Fruit fly (Drosophila melanogaster): ENCODE data around the gene p23.
"Not testable (repeated sequence)": the region's sequence is repeated elsewhere in the genome, so short reads cannot be mapped to it uniquely, and the experiment has no call there.

Gene p23

DNA sequence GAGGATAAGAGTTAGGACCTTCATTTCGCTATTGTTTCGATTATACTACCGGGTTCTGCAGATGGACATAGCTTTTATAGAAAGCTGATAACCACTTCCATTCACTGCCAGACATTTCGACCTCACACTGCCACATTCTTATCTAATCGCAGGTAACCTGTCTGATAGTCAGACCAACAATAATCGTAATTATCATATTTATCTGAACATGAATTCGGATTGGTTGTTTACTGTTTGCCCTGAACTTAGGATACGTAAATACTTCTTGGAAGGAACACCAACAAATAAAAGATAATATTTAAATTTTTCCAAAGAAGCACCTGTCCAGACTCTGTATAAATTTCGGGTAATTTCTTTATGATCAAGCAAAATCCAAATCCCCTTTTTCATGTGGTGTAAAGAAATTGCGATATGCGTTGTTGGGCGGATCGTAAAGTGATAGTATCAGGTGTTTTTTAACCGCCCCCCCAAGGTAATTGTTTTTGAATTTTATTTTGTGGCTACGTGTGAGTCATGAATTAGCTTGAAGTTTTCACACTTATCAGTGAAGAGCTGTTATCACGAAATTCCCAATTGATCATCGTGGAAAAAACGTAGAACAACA is 31.5 kb upstream of the p23 start, which contains the start of gene Fst:
TSS of gene Fst (minus strand) at position 51 of the 604 bp plus-strand sequence.
- TF ChIP-seq psq (optimal IDR thresholded peaks at IDR 0.05) = no peak
- TF ChIP-seq h (optimal IDR thresholded peaks at IDR 0.05) = no peak
- TF ChIP-seq ttk (optimal IDR thresholded peaks at IDR 0.05) = no peak

DNA sequence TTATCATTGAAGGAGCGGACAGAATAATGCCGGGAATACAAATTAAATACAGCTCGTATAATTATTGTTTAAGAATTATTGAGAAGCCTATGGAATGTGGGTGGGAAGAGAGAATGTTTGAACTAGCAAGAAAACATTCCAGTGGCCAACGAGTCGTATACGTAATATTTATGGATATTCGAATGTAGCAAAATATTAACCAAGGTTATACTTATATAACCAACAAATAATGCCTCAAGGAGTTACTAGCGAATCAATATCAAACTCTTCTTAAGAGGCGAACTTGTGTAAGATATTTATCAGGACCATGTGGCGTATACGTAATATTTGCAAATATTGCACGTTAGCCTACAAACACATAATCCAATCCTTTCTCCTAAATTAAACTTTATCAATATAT is 12.3 kb upstream of the p23 start:
- TF ChIP-seq insv (optimal IDR thresholded peaks at IDR 0.05) (no peak), Sin3A (optimal IDR thresholded peaks at IDR 0.05) (no peak), h (optimal IDR thresholded peaks at IDR 0.05) (no peak), Myc (optimal IDR thresholded peaks at IDR 0.05) (no peak), psq (optimal IDR thresholded peaks at IDR 0.05) (no peak), ttk (optimal IDR thresholded peaks at IDR 0.05) (no peak)

DNA sequence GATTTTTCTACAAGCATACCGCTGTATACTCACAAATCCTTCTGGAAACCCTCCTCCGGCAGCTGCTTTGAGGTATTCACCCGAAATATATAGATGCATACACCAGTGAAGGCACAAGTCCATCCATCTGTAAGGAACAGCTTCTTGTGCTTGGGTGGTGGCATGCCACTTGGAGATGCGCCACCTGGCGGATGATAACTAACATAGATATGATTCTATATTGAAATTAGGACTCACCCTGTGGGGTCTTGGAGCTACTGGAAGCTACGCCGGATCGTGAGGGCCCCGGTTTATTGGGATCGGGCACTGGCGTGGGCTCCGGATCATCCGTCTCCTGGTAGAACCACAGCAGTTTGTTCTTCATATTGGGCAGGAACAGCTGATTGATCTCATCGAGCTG is 4.5 kb upstream of the p23 start:
- TF ChIP-seq ttk (optimal IDR thresholded peaks at IDR 0.05) (no peak), Myc (optimal IDR thresholded peaks at IDR 0.05) (no peak), insv (optimal IDR thresholded peaks at IDR 0.05) (no peak), h (optimal IDR thresholded peaks at IDR 0.05) (no peak), Sin3A (optimal IDR thresholded peaks at IDR 0.05) (no peak), psq (optimal IDR thresholded peaks at IDR 0.05) (no peak)

DNA sequence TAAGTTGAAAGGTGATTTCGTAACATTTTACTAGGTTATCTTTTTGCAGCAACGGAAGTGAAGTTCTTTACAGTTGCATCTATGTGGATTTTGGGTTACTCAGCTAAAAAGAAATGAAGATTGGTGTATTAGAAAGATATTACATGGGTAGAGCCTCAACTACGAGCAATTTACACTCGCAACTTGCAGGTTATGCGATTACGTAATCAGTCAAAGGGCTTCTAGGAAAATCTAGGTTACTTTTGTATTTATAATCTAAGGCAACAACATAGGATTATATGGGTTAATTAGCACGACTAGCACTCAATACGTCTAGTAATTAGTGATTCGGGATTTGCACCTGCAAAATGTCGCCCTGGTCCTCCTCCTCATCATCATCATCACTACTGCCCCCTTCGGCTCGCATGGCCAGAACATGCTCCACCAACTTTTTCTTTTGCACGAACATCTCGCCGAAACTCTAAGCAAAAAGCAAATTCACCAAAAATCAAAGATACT is 3.5 kb upstream of the p23 start, which contains the start of gene Dhc1:
TSS of gene Dhc1 (minus strand) at position 448 of the 498 bp plus-strand sequence.
- TF ChIP-seq psq (optimal IDR thresholded peaks at IDR 0.05) = no peak

DNA sequence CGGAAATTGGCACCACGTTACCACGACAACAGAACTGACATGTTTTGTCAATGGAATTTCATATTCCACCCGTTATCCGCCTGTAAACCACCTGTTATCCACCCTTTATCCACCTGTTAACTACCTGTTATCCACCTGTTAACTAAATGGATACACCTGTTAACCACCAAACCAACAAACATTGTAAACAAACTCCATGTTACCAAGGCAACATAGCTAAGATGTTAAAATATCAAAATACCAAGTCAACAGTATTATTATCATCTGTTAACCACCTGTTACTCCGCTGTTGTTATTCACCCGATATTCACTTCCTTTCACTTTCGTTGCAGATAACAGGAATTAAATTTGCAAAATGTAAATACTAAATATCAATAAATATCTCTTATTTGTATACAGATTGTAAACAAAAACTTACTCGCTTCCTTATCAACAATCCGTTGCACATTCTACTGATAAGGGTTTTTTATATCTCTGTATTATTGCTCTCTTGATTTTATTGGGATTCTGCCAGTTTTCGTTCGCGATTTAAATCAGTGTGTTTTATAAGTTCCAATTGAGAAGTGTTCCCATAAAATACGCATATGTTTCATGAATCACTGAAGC is 2.7 kb upstream of the p23 start, which contains the start of gene Nepl12:
TSS of gene Nepl12 (plus strand) at position 556 of the 606 bp plus-strand sequence.
- TF ChIP-seq Sin3A (optimal IDR thresholded peaks at IDR 0.05) (no peak), insv (optimal IDR thresholded peaks at IDR 0.05) (no peak), ttk (optimal IDR thresholded peaks at IDR 0.05) (no peak), h (optimal IDR thresholded peaks at IDR 0.05) (no peak), Myc (optimal IDR thresholded peaks at IDR 0.05) (no peak), psq (optimal IDR thresholded peaks at IDR 0.05) (no peak)

DNA sequence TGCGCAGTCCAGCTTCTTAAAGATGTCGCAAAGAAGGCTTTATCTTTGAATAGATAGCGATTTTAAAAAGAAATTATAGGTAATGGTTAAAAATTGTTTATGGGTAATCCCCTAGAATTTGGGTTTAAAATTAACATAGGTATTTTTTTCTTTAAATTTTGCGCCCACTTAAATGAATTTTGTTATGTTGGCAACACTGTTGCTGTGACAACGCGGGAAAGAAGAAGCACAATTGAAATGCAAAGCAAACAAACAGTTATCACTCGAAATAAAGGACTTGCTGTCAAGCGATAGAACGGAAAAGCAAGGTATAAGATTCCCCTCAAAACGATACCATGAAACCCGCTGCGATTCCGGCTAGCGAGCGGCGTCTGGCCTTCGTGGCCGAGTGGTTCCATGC is 2.0 kb downstream of the p23 start, which contains the start of gene nmdyn-D7:
TSS of gene nmdyn-D7 (plus strand) at position 194 of the 400 bp plus-strand sequence.
- TF ChIP-seq insv (optimal IDR thresholded peaks at IDR 0.05) (no peak), psq (optimal IDR thresholded peaks at IDR 0.05) (no peak), Sin3A (optimal IDR thresholded peaks at IDR 0.05) (no peak), ttk (optimal IDR thresholded peaks at IDR 0.05) (no peak), h (optimal IDR thresholded peaks at IDR 0.05) (no peak), Myc (optimal IDR thresholded peaks at IDR 0.05) (no peak)

DNA sequence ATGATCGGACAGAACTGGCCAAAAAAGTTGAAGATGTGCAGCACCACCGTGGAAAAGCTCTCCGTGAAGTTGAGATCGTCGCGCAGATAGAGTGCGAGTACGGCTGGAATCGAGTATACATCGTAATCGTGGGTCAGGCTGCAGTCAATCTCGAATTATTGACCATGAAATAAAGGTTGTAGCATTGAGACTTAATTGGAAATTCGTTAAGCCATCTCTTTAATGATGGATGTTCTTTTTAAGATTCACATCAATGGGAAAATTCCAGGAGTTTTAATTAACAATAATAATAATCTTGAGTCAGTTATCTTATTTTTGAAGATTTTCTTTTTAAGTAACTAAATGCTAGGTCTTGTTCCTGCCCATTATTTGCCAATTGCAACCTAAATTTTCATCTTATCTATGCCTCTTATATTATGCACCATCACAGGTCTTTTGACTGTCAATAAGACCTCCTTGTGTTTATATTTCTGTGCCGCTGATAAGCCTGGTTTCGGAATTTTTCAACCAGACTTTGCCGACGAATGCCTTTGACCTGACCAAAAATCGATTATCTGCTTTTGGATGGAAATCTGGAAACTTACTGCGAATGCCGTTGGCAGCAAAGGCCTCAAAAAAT is 5.4 kb downstream of the p23 start:
- no peak for TF ChIP-seq ttk (optimal IDR thresholded peaks at IDR 0.05)
- no peak for TF ChIP-seq h (optimal IDR thresholded peaks at IDR 0.05)
- no peak for TF ChIP-seq Myc (optimal IDR thresholded peaks at IDR 0.05)
- no peak for TF ChIP-seq insv (optimal IDR thresholded peaks at IDR 0.05)
- no peak for TF ChIP-seq Sin3A (optimal IDR thresholded peaks at IDR 0.05)
- no peak for TF ChIP-seq psq (optimal IDR thresholded peaks at IDR 0.05)

DNA sequence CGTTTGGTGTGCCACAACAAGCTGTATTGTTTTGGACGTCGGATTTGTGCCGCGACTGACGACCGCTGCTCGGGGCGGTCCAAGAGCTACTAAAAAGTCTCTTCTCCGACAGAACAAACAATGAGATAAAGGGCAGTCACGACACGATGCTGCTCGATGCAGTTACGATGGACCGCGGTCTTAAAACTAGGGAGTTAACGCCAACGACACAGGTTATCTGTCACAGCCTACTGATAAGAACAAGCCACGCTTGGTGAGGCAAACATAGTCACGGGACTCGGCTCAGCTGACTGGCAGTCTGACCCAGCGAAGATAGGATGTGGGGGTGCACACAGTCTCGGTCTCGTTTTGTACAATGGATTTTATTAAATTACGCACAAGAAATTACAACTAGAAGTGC is 6.4 kb downstream of the p23 start, which contains the start of gene CG9444:
TSS of gene CG9444 (minus strand) at position 140 of the 400 bp plus-strand sequence.
- TF ChIP-seq insv (optimal IDR thresholded peaks at IDR 0.05) (no peak), psq (optimal IDR thresholded peaks at IDR 0.05) (no peak), ttk (optimal IDR thresholded peaks at IDR 0.05) (no peak), h (optimal IDR thresholded peaks at IDR 0.05) (no peak), Sin3A (optimal IDR thresholded peaks at IDR 0.05) (no peak), Myc (optimal IDR thresholded peaks at IDR 0.05) (no peak)

DNA sequence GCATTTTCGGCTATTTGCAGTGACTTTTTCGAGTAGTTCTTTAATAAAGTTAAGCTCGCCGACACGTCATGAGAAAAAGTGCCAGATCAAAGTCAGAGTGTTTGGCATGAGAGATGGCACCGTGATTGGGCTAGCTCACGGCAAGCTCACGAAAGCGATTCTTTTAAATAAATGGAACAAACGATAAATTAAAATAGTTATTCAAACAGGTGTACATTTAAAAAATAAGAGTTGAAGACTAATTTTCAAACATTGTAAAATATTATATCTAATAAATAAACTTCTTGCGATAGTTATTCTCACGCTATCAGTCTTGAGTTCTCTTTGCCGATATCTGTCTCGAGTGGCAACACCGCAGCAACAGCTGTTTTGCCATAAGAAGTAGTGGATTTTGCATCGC is 7.6 kb downstream of the p23 start, which contains the start of the genes eca and CG18542:
TSS of gene eca (minus strand) at position 101 of the 400 bp plus-strand sequence.
TSS of gene CG18542 (plus strand) at position 385 of the 400 bp plus-strand sequence.
- TF ChIP-seq insv, h, psq (optimal IDR thresholded peaks at IDR 0.05): not testable (repeated sequence)

DNA sequence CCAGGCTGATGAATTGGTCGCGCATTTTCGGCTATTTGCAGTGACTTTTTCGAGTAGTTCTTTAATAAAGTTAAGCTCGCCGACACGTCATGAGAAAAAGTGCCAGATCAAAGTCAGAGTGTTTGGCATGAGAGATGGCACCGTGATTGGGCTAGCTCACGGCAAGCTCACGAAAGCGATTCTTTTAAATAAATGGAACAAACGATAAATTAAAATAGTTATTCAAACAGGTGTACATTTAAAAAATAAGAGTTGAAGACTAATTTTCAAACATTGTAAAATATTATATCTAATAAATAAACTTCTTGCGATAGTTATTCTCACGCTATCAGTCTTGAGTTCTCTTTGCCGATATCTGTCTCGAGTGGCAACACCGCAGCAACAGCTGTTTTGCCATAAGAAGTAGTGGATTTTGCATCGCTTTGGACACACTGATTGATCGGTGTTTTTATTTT is 15.0 kb downstream of the p23 start, which contains the start of the genes Unc-115b, p24-2 and CG32939:
TSS of gene Unc-115b (minus strand) at position 101 of the 455 bp plus-strand sequence.
TSS of gene p24-2 (minus strand) at position 120 of the 455 bp plus-strand sequence.
TSS of gene CG32939 (plus strand) at position 405 of the 455 bp plus-strand sequence.
- TF ChIP-seq h, Myc, ttk (optimal IDR thresholded peaks at IDR 0.05): not testable (repeated sequence)

DNA sequence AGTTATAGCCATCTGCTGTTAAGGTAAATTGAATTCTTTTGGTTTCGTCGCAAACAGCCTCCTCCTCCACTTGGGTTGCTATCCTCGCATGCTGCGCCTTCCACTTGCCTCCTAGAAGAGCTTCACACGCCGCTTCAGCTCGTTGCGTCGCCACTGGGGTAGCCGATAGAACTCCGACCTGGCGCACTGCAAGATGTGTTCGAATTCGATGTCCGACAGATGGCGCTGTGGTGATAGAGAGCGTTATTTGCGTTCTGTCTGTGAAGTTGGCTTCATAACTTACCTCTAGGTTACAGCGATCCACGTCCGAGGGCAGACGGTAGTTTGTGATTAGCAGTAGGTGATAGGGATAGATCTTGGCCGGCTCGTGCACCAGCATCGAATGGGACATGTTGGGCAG is 17.3 kb downstream of the p23 start:
- TF ChIP-seq h (optimal IDR thresholded peaks at IDR 0.05) (no peak), Myc (optimal IDR thresholded peaks at IDR 0.05) (no peak), ttk (optimal IDR thresholded peaks at IDR 0.05) (no peak), Sin3A (optimal IDR thresholded peaks at IDR 0.05) (no peak), psq (optimal IDR thresholded peaks at IDR 0.05) (no peak), insv (optimal IDR thresholded peaks at IDR 0.05) (no peak)

DNA sequence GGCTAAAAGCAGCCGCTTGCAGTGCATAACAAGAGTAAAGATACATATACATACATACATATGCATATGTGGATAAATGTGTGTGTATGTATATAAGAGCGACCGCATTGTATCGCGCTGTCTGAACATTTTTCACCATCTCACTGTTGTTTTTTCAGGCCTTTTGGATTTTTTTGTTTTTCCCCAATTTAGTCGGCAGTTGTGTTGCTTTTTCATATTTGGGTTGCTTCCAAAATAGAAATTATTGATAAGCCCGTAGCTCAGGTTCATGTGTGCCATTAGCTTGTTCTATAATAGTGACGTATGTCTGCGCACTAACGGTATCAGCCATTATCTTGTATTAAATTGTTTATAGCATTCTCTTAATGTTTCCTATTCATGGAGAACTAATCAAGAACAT is 22.8 kb downstream of the p23 start:
- TF ChIP-seq psq (optimal IDR thresholded peaks at IDR 0.05) (no peak), insv (optimal IDR thresholded peaks at IDR 0.05) (no peak), Myc (optimal IDR thresholded peaks at IDR 0.05) (no peak), Sin3A (optimal IDR thresholded peaks at IDR 0.05) (no peak), ttk (optimal IDR thresholded peaks at IDR 0.05) (no peak), h (optimal IDR thresholded peaks at IDR 0.05) (no peak)
